Worm (Caenorhabditis elegans) whole organism, late embryonic: ENCODE results near the gene F08D12.12.

Experiments
- K02D7.2 ChIP-seq: sonication (generic microtip); optimal IDR thresholded peaks from 2 replicates; lab custom pipeline; 2017; ENCODE audit warnings: mild to moderate bottlenecking, missing genetic modification characterization, missing compliant biosample characterization
- ceh-18 ChIP-seq: sonication (generic microtip); optimal IDR thresholded peaks from 2 replicates; lab custom pipeline; 2016; ENCODE audit warnings: missing genetic modification characterization, missing compliant biosample characterization
- ceh-22 ChIP-seq: sonication (generic microtip); optimal IDR thresholded peaks from 2 replicates; lab custom pipeline; 2017; ENCODE audit warnings: missing biosample characterization, missing genetic modification characterization
- ceh-45 ChIP-seq: fragments of 200-800 bp; sonication (Bioruptor generic); IDR thresholded peaks from 2 replicates; pipeline ENCODE4 v1.3.6; 2022; ENCODE audit warnings: missing genetic modification reagents, missing genetic modification characterization, missing compliant biosample characterization
- ceh-48 ChIP-seq: sonication (generic microtip); optimal IDR thresholded peaks from 2 replicates; lab custom pipeline; 2016; ENCODE audit warnings: missing genetic modification characterization, inconsistent platforms, missing compliant biosample characterization
- dmd-4 ChIP-seq: sonication (generic microtip); optimal IDR thresholded peaks from 2 replicates; lab custom pipeline; 2016; ENCODE audit warnings: borderline replicate concordance, missing genetic modification characterization, missing compliant biosample characterization
- dve-1 ChIP-seq: sonication (generic microtip); optimal IDR thresholded peaks from 2 replicates; lab custom pipeline; 2017; ENCODE audit warnings: antibody characterized with exemption, mild to moderate bottlenecking, missing genetic modification characterization, missing compliant biosample characterization
- elt-2 ChIP-seq: sonication (generic microtip); optimal IDR thresholded peaks from 2 replicates; lab custom pipeline; 2016; ENCODE audit warnings: missing genetic modification reagents, missing genetic modification characterization, missing compliant biosample characterization
- elt-4 ChIP-seq: sonication (generic microtip); optimal IDR thresholded peaks from 2 replicates; lab custom pipeline; 2016; ENCODE audit warnings: missing genetic modification characterization, missing compliant biosample characterization
- mec-3 ChIP-seq: sonication (generic microtip); optimal IDR thresholded peaks from 2 replicates; lab custom pipeline; 2016; ENCODE audit warnings: borderline replicate concordance, missing genetic modification characterization, missing compliant biosample characterization
- nfya-1 ChIP-seq: sonication (generic microtip); optimal IDR thresholded peaks from 2 replicates; lab custom pipeline; 2017; ENCODE audit warnings: missing genetic modification characterization, mild to moderate bottlenecking, missing compliant biosample characterization, antibody characterized with exemption, moderate library complexity
- unc-86 ChIP-seq: sonication (generic microtip); optimal IDR thresholded peaks from 2 replicates; lab custom pipeline; 2016; ENCODE audit warnings: missing genetic modification characterization, missing compliant biosample characterization

- no peak for TF ChIP-seq ceh-45 (GFP tag; lab: Robert Waterston, UW)
- no peak for TF ChIP-seq K02D7.2 (tag; lab: Kevin White, UChicago)
- TF ChIP-seq elt-4 = no peak
- TF ChIP-seq mec-3 (tag; lab: Kevin White, UChicago) = no peak
- TF ChIP-seq ceh-22 (tag; lab: Kevin White, UChicago) = no peak
- TF ChIP-seq dmd-4 (tag; lab: Kevin White, UChicago) = no peak
- TF ChIP-seq unc-86 (tag; lab: Kevin White, UChicago) = no peak
- no peak for TF ChIP-seq dve-1 (tag; lab: Kevin White, UChicago)
- no peak for TF ChIP-seq nfya-1 (tag; lab: Kevin White, UChicago)
- no peak for TF ChIP-seq ceh-48 (tag; lab: Kevin White, UChicago)
- TF ChIP-seq elt-2 = no peak
- no peak for TF ChIP-seq ceh-18
These were observed 29.8 kb upstream of the F08D12.12 start, which contains the start of gene set-13 for ce11 chrII:2816676-2817075.
